Fruit fly (Drosophila melanogaster): ENCODE measurements around the gene Tasp1.

- no peak for TF ChIP-seq Myc (optimal IDR thresholded peaks at IDR 0.05)
- TF ChIP-seq psq (optimal IDR thresholded peaks at IDR 0.05), result no peak
- TF ChIP-seq Sin3A (optimal IDR thresholded peaks at IDR 0.05), result no peak
- TF ChIP-seq h (optimal IDR thresholded peaks at IDR 0.05), result no peak
These were observed 36.5 kb downstream of the Tasp1 start, which contains the start of gene Diap1 for dm6 chr3L:16050887-16051258.

Data from Kc167 (cell line).